Worm (Caenorhabditis elegans) whole organism, midembryonic: ENCODE data around the gene ttr-14.

Experiments
- T22C8.4 ChIP-seq: fragments of 200-800 bp; sonication (Bioruptor generic); IDR thresholded peaks from 2 replicates; pipeline ENCODE4 v1.3.6; 2022; ENCODE audit warnings: missing genetic modification characterization, missing compliant biosample characterization
- cog-1 ChIP-seq: sonication (generic microtip); optimal IDR thresholded peaks from 2 replicates; lab custom pipeline; 2016; ENCODE audit warnings: missing genetic modification characterization, missing compliant biosample characterization
- flt-1 ChIP-seq: fragments of 200-800 bp; sonication (Bioruptor generic); IDR thresholded peaks from 2 replicates; pipeline ENCODE4 v1.3.6; 2022; ENCODE audit warnings: missing genetic modification characterization, missing compliant biosample characterization
- klf-2 ChIP-seq: fragments of 200-800 bp; sonication (Bioruptor generic); conservative IDR thresholded peaks from 2 replicates; pipeline ENCODE4 v1.3.6; 2022; ENCODE audit warnings: missing genetic modification reagents, missing genetic modification characterization, missing compliant biosample characterization
- med-1 ChIP-seq: sonication (generic microtip); optimal IDR thresholded peaks from 2 replicates; lab custom pipeline; 2017; ENCODE audit warnings: missing genetic modification characterization, mild to moderate bottlenecking, missing compliant biosample characterization, antibody characterized with exemption, missing genetic modification reagents; ENCODE audit not compliant: insufficient read depth
- ref-1 ChIP-seq: fragments of 200-800 bp; sonication (Bioruptor generic); conservative IDR thresholded peaks from 2 replicates; pipeline ENCODE4 v1.3.6; 2022; ENCODE audit warnings: missing genetic modification reagents, missing genetic modification characterization, missing compliant biosample characterization
- tab-1 ChIP-seq: fragments of 200-800 bp; sonication (Bioruptor generic); IDR thresholded peaks from 2 replicates; pipeline ENCODE4 v1.3.6; 2022; ENCODE audit warnings: missing genetic modification characterization, missing compliant biosample characterization
- ztf-23 ChIP-seq: fragments of 200-800 bp; sonication (Bioruptor generic); IDR thresholded peaks from 2 replicates; pipeline ENCODE4 v1.3.6; 2022; ENCODE audit warnings: missing genetic modification reagents, missing genetic modification characterization, missing compliant biosample characterization
- ztf-29 ChIP-seq: fragments of 200-800 bp; sonication (Bioruptor generic); IDR thresholded peaks from 2 replicates; pipeline ENCODE4 v1.3.6; 2022; ENCODE audit warnings: missing genetic modification reagents, missing genetic modification characterization, missing compliant biosample characterization

The ttr-14 gene

ce11 chrX:10787203-10787602, at the start of gene ttr-14:
TSS of gene ttr-14 (plus strand) at chrX:10787503.
- no peak for TF ChIP-seq flt-1 (GFP tag; lab: Robert Waterston, UW)
- TF ChIP-seq ztf-29 (GFP tag; lab: Robert Waterston, UW): no peak
- no peak for TF ChIP-seq ref-1 (GFP tag; lab: Robert Waterston, UW)
- TF ChIP-seq tab-1 (GFP tag; lab: Robert Waterston, UW): no peak
- TF ChIP-seq cog-1: no peak
- no peak for TF ChIP-seq med-1 (GFP tag; lab: Kevin White, UChicago)

ce11 chrX:10746388-10746787, 40.9 kb upstream of the ttr-14 start, which contains the start of gene R07A4.2:
TSS of gene R07A4.2 (minus strand) at chrX:10746488.
- no peak for TF ChIP-seq cog-1
- TF ChIP-seq tab-1 (GFP tag; lab: Robert Waterston, UW): no peak
- TF ChIP-seq klf-2 (GFP tag; lab: Robert Waterston, UW): no peak
- TF ChIP-seq ztf-29 (GFP tag; lab: Robert Waterston, UW): no peak
- no peak for TF ChIP-seq ztf-23 (GFP tag; lab: Robert Waterston, UW)
- no peak for TF ChIP-seq med-1 (GFP tag; lab: Kevin White, UChicago)
- no peak for TF ChIP-seq ref-1 (GFP tag; lab: Robert Waterston, UW)
- TF ChIP-seq flt-1 (GFP tag; lab: Robert Waterston, UW): no peak

ce11 chrX:10748145-10748544, 39.2 kb upstream of the ttr-14 start:
- TF ChIP-seq T22C8.4 (GFP tag; lab: Robert Waterston, UW) (no peak), ztf-29 (GFP tag; lab: Robert Waterston, UW) (no peak), cog-1 (no peak), tab-1 (GFP tag; lab: Robert Waterston, UW) (no peak), ztf-23 (GFP tag; lab: Robert Waterston, UW) (no peak)

- TF ChIP-seq flt-1 (GFP tag; lab: Robert Waterston, UW) (no peak), med-1 (GFP tag; lab: Kevin White, UChicago) (no peak), ztf-29 (GFP tag; lab: Robert Waterston, UW) (no peak), tab-1 (GFP tag; lab: Robert Waterston, UW) (no peak), klf-2 (GFP tag; lab: Robert Waterston, UW) (no peak), ztf-23 (GFP tag; lab: Robert Waterston, UW) (no peak), cog-1 (no peak), ref-1 (GFP tag; lab: Robert Waterston, UW) (no peak), T22C8.4 (GFP tag; lab: Robert Waterston, UW) (no peak)
These were observed 33.9 kb upstream of the ttr-14 start, which contains the start of gene R07A4.3 for ce11 chrX:10753403-10753802. TSS of gene R07A4.3 (plus strand) at chrX:10753703.

- TF ChIP-seq klf-2 (GFP tag; lab: Robert Waterston, UW) (no peak), T22C8.4 (GFP tag; lab: Robert Waterston, UW) (no peak), tab-1 (GFP tag; lab: Robert Waterston, UW) (no peak), cog-1 (no peak), ztf-23 (GFP tag; lab: Robert Waterston, UW) (no peak), med-1 (GFP tag; lab: Kevin White, UChicago) (no peak), ztf-29 (GFP tag; lab: Robert Waterston, UW) (no peak), flt-1 (GFP tag; lab: Robert Waterston, UW) (no peak), ref-1 (GFP tag; lab: Robert Waterston, UW) (no peak)
These were observed 32.8 kb upstream of the ttr-14 start for ce11 chrX:10754532-10754931.

- no peak for TF ChIP-seq tab-1 (GFP tag; lab: Robert Waterston, UW)
- TF ChIP-seq ztf-29 (GFP tag; lab: Robert Waterston, UW): no peak
- no peak for TF ChIP-seq ref-1 (GFP tag; lab: Robert Waterston, UW)
- no peak for TF ChIP-seq flt-1 (GFP tag; lab: Robert Waterston, UW)
- TF ChIP-seq T22C8.4 (GFP tag; lab: Robert Waterston, UW): no peak
- TF ChIP-seq ztf-23 (GFP tag; lab: Robert Waterston, UW): no peak
- no peak for TF ChIP-seq klf-2 (GFP tag; lab: Robert Waterston, UW)
- TF ChIP-seq med-1 (GFP tag; lab: Kevin White, UChicago): no peak
- no peak for TF ChIP-seq cog-1
These were observed 31.1 kb upstream of the ttr-14 start for ce11 chrX:10756185-10756584.

- TF ChIP-seq ref-1 (GFP tag; lab: Robert Waterston, UW): no peak
- TF ChIP-seq ztf-23 (GFP tag; lab: Robert Waterston, UW): no peak
- no peak for TF ChIP-seq tab-1 (GFP tag; lab: Robert Waterston, UW)
- TF ChIP-seq flt-1 (GFP tag; lab: Robert Waterston, UW): no peak
- TF ChIP-seq med-1 (GFP tag; lab: Kevin White, UChicago): no peak
- no peak for TF ChIP-seq ztf-29 (GFP tag; lab: Robert Waterston, UW)
- TF ChIP-seq cog-1: no peak
- TF ChIP-seq klf-2 (GFP tag; lab: Robert Waterston, UW): no peak
- TF ChIP-seq T22C8.4 (GFP tag; lab: Robert Waterston, UW): no peak
These were observed 29.7 kb upstream of the ttr-14 start, which contains the start of gene R07A4.4 for ce11 chrX:10757608-10758007. TSS of gene R07A4.4 (minus strand) at chrX:10757708.

ce11 chrX:10758453-10758852, 28.9 kb upstream of the ttr-14 start:
- TF ChIP-seq med-1 (GFP tag; lab: Kevin White, UChicago): no peak

- no peak for TF ChIP-seq ref-1 (GFP tag; lab: Robert Waterston, UW)
- no peak for TF ChIP-seq cog-1
- TF ChIP-seq ztf-23 (GFP tag; lab: Robert Waterston, UW): no peak
- TF ChIP-seq klf-2 (GFP tag; lab: Robert Waterston, UW): no peak
- TF ChIP-seq tab-1 (GFP tag; lab: Robert Waterston, UW): no peak
- no peak for TF ChIP-seq med-1 (GFP tag; lab: Kevin White, UChicago)
- TF ChIP-seq T22C8.4 (GFP tag; lab: Robert Waterston, UW): no peak
- TF ChIP-seq ztf-29 (GFP tag; lab: Robert Waterston, UW): no peak
- TF ChIP-seq flt-1 (GFP tag; lab: Robert Waterston, UW): no peak
These were observed 26.3 kb upstream of the ttr-14 start for ce11 chrX:10760958-10761357.
